Fruit fly (Drosophila melanogaster) S2 (cell line): ENCODE results near the gene CG6790.

Experiments used
- CG8478 ChIP-seq: fragments of >200 bp; optimal IDR thresholded peaks from 2 replicates; lab custom pipeline; 2018
- CTCF ChIP-seq, 2 experiments: fragments of >200 bp; optimal IDR thresholded peaks; 2 replicates each; lab custom pipeline; 2018

DNA sequence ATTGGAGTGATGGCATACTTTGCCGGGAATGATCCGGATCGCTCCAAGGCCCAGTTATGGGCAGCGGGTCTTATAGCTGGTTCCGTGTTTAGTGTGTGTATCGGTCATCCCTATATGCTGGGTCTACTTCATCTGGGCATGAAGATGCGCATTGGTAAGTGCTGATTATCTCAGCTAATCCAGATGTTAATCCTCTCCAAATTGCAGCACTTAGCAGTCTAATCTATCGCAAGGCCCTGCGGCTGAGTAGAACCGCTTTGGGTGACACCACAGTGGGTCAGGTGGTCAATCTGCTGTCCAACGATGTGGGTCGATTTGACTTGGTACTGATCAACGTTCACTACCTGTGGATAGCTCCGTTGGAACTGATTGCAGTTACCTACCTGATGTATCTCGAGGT is 7.1 kb downstream of the CG6790 start:
- TF ChIP-seq CTCF (optimal IDR thresholded peaks at IDR 0.05; lab: Kevin White, UChicago) (no peak), CG8478 (lab: Kevin White, UChicago) (no peak)
